Worm (Caenorhabditis elegans) whole organism, L3 larva: Measurements from ENCODE around the gene srx-119.

Experiments
- R02D3.7 ChIP-seq: fragments of 150-350 bp; optimal IDR thresholded peaks from 2 replicates; lab custom pipeline; 2014; ENCODE audit warnings: missing biosample characterization, missing genetic modification characterization
- aly-2 ChIP-seq: fragments of 150-350 bp; optimal IDR thresholded peaks from 2 replicates; lab custom pipeline; 2014; ENCODE audit warnings: missing biosample characterization, missing genetic modification characterization
- ama-1 ChIP-seq: fragments of 150-350 bp; optimal IDR thresholded peaks from 2 replicates; lab custom pipeline; 2018
- egl-27 ChIP-seq: sonication (generic microtip); optimal IDR thresholded peaks from 4 replicates; lab custom pipeline; 2017; ENCODE audit warnings: missing biosample characterization, missing genetic modification reagents, missing genetic modification characterization
- elt-3 ChIP-seq, 3 experiments: fragments of 150-350 bp in 1 of 3; sonication (generic microtip) in 2 of 3; optimal IDR thresholded peaks; 2 replicates in 2 of 3; 4 replicates in 1 of 3; lab custom pipeline; 2014 to 2017; ENCODE audit warnings: missing biosample characterization in 3 of 3, missing genetic modification characterization in 3 of 3
- eor-1 ChIP-seq, 2 experiments: fragments of 150-350 bp; optimal IDR thresholded peaks; 2 replicates each; lab custom pipeline; 2014 to 2018; ENCODE audit warnings: missing biosample characterization in 2 of 2, missing genetic modification characterization in 2 of 2
- jun-1 ChIP-seq: fragments of 150-350 bp; optimal IDR thresholded peaks from 2 replicates; lab custom pipeline; 2014; ENCODE audit warnings: missing biosample characterization, missing genetic modification reagents, missing genetic modification characterization
- nhr-28 ChIP-seq: fragments of 150-350 bp; optimal IDR thresholded peaks from 2 replicates; lab custom pipeline; 2014; ENCODE audit warnings: missing biosample characterization, missing genetic modification characterization
- nhr-76 ChIP-seq: fragments of 150-350 bp; sonication (generic microtip); optimal IDR thresholded peaks from 5 replicates; lab custom pipeline; 2014; ENCODE audit warnings: missing biosample characterization, missing genetic modification characterization
- nhr-77 ChIP-seq: fragments of 150-350 bp; optimal IDR thresholded peaks from 2 replicates; lab custom pipeline; 2014; ENCODE audit warnings: missing biosample characterization, missing genetic modification characterization
- pha-4 ChIP-seq: fragments of 150-350 bp; optimal IDR thresholded peaks from 2 replicates; lab custom pipeline; 2014; ENCODE audit warnings: missing biosample characterization, missing genetic modification reagents, missing genetic modification characterization
- tbx-2 ChIP-seq: sonication (generic microtip); optimal IDR thresholded peaks from 2 replicates; lab custom pipeline; 2016; ENCODE audit warnings: mild to moderate bottlenecking, missing genetic modification characterization, missing compliant biosample characterization

DNA sequence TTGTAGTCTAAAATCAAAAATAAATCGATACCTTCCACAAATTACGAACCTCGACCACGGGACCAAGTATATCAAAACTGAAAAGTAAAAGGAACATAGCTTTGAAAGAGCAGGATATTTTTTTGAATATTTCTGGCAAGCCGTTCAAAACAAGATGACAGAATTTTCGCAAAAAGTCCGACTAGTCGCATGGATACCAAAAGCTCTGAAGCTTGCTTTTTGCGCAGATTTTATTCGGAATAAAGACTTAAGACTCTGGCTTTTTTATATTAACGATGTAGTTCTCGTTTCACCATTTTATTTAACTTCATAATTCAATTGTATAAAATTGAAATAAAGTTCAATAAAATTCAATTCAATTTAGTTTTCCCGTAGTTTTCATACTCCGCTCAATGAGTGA is 45.5 kb downstream of the srx-119 start, which contains the start of gene Y38E10A.2:
- TF ChIP-seq nhr-28 (tag; lab: Kevin White, UChicago): no peak
- TF ChIP-seq nhr-76: no peak
- no peak for TF ChIP-seq tbx-2 (tag; lab: Kevin White, UChicago)
- no peak for TF ChIP-seq ama-1
- no peak for TF ChIP-seq elt-3 (tag; optimal IDR thresholded peaks at IDR 0.05; lab: Kevin White, UChicago)
- TF ChIP-seq nhr-77 (tag; lab: Kevin White, UChicago): no peak
- TF ChIP-seq egl-27 (tag; lab: Kevin White, UChicago): no peak
- no peak for TF ChIP-seq pha-4
- no peak for TF ChIP-seq jun-1 (tag; lab: Kevin White, UChicago)
- no peak for TF ChIP-seq R02D3.7
- TF ChIP-seq eor-1 (tag; optimal IDR thresholded peaks at IDR 0.05; lab: Kevin White, UChicago): no peak
- no peak for TF ChIP-seq aly-2 (tag; lab: Kevin White, UChicago)
